Fruit fly (Drosophila melanogaster) whole organism: ENCODE results near the gene Prim2.

Experiments
- pan ChIP-seq: fragments of >200 bp; optimal IDR thresholded peaks from 2 replicates; lab custom pipeline; 2017
- usp ChIP-seq: fragments of >200 bp; optimal IDR thresholded peaks from 2 replicates; lab custom pipeline; 2017; ENCODE audit warnings: missing biosample characterization, missing genetic modification characterization, mixed read lengths

dm6 chr3L:20404515-20404914, 43.1 kb upstream of the Prim2 start:
- no peak for TF ChIP-seq usp (GFP tag; lab: Kevin White, UChicago)
- TF ChIP-seq pan (lab: Kevin White, UChicago): no peak
